Worm (Caenorhabditis elegans): ENCODE results near the gene F38A5.22.
A peak's percentile ranks its signal among the peaks of the same experiment; 100 is the strongest.

F38A5.22 gene

DNA sequence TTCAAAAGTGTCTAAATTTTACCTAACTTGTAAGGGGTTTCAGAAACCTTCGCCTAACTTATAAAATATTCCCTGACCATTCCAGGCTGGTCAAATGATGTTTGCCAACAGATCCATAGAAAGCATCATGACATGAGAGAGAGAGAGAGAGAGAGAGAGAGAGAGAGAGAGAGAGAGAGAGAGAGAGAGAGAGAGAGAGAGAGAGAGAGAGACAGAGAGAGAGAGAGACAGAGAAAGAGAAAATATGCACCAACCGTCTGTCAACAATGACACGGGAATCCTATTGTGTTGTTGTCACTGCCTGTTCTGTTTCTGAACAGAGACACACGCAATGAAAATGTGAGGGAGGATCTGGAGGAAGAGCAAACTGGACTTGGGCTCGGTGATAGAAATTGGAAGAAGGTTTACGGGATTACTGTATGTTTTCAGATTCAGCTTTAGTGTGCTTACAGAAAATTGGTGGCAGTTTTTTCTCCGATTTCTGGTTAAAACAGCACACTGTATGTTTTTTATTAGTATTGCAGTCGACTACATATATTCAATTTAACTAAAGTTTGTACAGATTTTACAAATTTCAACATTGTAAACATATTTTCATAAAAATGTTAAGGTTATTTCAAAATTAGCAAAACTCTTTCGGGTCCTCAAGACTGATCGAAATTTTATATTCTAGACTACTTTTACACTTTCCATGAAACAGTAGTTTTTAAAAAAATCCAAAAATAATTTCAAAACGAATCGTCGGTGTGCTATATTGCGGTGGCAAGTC, 19.6 kb downstream of the F38A5.22 start:
- no peak for TF ChIP-seq unc-62 (GFP tag; optimal IDR thresholded peaks at IDR 0.05)
- peak; percentile 9 for TF ChIP-seq M03D4.4 (tag; optimal IDR thresholded peaks at IDR 0.05)
- peak; percentile 87 for TF ChIP-seq pha-4 (tag; optimal IDR thresholded peaks at IDR 0.05)
- TF ChIP-seq cnd-1 (tag; optimal IDR thresholded peaks at IDR 0.05): peak; percentile 3

DNA sequence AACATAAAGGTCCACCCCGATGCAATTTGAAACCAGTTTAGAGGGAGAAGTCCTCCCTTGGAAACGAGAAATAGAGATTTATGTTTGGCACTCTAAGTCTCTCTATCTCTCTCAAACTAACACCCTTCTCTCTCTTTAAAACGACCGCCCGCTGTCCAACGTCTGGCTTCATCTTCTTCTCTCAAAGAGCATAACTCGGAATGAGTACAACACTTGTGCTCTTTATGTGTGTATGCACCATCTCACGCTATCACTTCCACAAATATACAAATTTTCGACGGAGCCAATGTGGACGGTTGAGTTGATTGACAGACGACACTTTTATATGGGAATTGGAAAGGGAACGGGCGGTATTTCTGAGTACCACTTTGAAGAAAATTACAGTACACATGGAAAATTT, 21.4 kb downstream of the F38A5.22 start:
- no peak for TF ChIP-seq mep-1 (tag; optimal IDR thresholded peaks at IDR 0.05)
- TF ChIP-seq ces-1 (GFP tag; optimal IDR thresholded peaks at IDR 0.05): peak; percentile 2
- no peak for TF ChIP-seq flh-1 (GFP tag; optimal IDR thresholded peaks at IDR 0.05)
- peak; percentile 25 for TF ChIP-seq sptf-1 (tag; optimal IDR thresholded peaks at IDR 0.05)
- peak; percentile 35 for TF ChIP-seq unc-120 (tag; optimal IDR thresholded peaks at IDR 0.05; ENCODE audit: poor library complexity, severe bottlenecking)

DNA sequence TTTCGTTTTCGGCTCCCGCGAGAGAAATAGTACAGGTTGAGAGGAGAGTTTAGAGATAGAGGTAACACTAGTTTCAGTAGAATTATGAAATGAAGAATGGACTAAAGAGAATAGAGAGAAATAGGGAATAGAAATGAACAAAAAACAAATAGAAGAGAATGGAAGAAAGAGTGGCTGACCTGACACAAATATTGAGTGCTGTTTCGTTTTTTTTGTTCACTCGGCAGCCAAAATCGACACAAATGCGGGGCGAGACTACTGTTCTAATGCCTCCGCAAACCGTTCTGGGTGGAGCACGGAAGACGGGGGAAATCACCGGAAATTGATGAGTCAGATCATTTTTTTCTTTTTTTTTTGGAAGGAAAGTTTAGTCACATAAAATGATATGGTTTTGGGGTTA, 23.1 kb downstream of the F38A5.22 start:
- TF ChIP-seq snpc-4 (tag; optimal IDR thresholded peaks at IDR 0.05) (no peak), unc-39 (tag; optimal IDR thresholded peaks at IDR 0.05) (no peak), drap-1 (GFP tag; optimal IDR thresholded peaks at IDR 0.05) (no peak), elt-1 (tag; optimal IDR thresholded peaks at IDR 0.05; ENCODE audit: borderline replicate concordance, insufficient read depth) (no peak), unc-62 (GFP tag; optimal IDR thresholded peaks at IDR 0.05) (no peak), ham-2 (GFP tag; optimal IDR thresholded peaks at IDR 0.05) (no peak), cnd-1 (tag; optimal IDR thresholded peaks at IDR 0.05) (no peak), unc-120 (tag; optimal IDR thresholded peaks at IDR 0.05; ENCODE audit: poor library complexity, severe bottlenecking) (no peak), pha-4 (tag; optimal IDR thresholded peaks at IDR 0.05) (no peak), ces-1 (GFP tag; optimal IDR thresholded peaks at IDR 0.05) (no peak), sptf-1 (tag; optimal IDR thresholded peaks at IDR 0.05) (no peak), lin-13 (tag; optimal IDR thresholded peaks at IDR 0.05) (no peak), tbx-8 (GFP tag; optimal IDR thresholded peaks at IDR 0.05) (no peak)

DNA sequence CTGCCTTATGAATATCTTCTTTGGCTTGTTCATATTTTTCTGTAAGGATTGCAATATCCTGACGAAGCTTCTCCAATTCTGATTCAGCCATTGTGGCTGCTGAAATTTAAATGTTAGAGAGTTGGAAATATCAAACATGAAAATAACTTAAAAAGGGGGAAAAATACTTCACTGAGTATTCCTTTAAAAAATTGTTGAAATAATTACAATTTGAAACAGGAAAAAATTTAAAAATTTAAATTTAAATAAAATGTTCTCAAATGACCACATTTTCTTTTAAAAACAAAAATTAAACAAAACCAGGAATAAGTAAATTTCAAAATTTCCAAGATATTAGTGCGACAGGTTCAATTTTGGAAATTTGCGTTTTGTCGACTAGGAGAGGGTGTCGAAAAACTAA, 23.5 kb downstream of the F38A5.22 start, which contains the start of gene bicd-1:
bicd-1 (minus strand) TSS at position 101 of the 400 bp plus-strand sequence.
- TF ChIP-seq ceh-43 (GFP tag; optimal IDR thresholded peaks at IDR 0.05): no peak
- no peak for TF ChIP-seq lin-13 (tag; optimal IDR thresholded peaks at IDR 0.05)
- TF ChIP-seq snpc-4 (tag; optimal IDR thresholded peaks at IDR 0.05): no peak
- no peak for TF ChIP-seq elt-1 (tag; optimal IDR thresholded peaks at IDR 0.05; ENCODE audit: borderline replicate concordance, insufficient read depth)
- no peak for TF ChIP-seq unc-120 (tag; optimal IDR thresholded peaks at IDR 0.05; ENCODE audit: poor library complexity, severe bottlenecking)
- TF ChIP-seq pha-4 (tag; optimal IDR thresholded peaks at IDR 0.05): no peak
- TF ChIP-seq M03D4.4 (tag; optimal IDR thresholded peaks at IDR 0.05): no peak
- TF ChIP-seq nhr-28 (tag; optimal IDR thresholded peaks at IDR 0.05): no peak

DNA sequence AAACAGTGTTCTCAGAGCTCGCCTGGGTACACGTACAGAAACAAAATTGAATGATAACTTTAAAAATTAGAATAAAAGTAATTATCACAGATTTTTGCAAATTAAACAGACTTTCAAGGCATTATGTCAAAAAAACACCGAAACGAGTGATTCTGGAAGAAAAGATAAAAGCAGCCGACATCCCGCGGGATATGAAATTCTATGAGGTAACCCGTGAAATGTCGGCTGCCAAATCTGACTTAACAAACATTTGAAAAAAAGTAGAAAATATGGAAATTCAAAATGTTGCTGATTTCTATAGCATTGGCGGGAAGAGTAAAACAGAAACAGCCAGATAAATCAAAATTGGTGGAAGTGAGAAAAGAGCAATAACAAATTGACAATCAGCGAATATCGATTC, 30.1 kb downstream of the F38A5.22 start:
- TF ChIP-seq hlh-1 (tag; optimal IDR thresholded peaks at IDR 0.05) (no peak), mep-1 (tag; optimal IDR thresholded peaks at IDR 0.05) (no peak), zip-8 (tag; optimal IDR thresholded peaks at IDR 0.05) (no peak), sem-2 (GFP tag; optimal IDR thresholded peaks at IDR 0.05) (no peak), ceh-43 (GFP tag; optimal IDR thresholded peaks at IDR 0.05) (no peak), lsy-2 (tag; optimal IDR thresholded peaks at IDR 0.05) (no peak), cnd-1 (tag; optimal IDR thresholded peaks at IDR 0.05) (no peak), pha-4 (tag; optimal IDR thresholded peaks at IDR 0.05) (no peak), elt-1 (tag; optimal IDR thresholded peaks at IDR 0.05; ENCODE audit: borderline replicate concordance, insufficient read depth) (no peak), ztf-11 (tag; optimal IDR thresholded peaks at IDR 0.05) (no peak), tbx-8 (GFP tag; optimal IDR thresholded peaks at IDR 0.05) (no peak), nhr-76 (tag; optimal IDR thresholded peaks at IDR 0.05) (no peak), nhr-237 (tag; optimal IDR thresholded peaks at IDR 0.05) (no peak), M03D4.4 (tag; optimal IDR thresholded peaks at IDR 0.05) (no peak)

DNA sequence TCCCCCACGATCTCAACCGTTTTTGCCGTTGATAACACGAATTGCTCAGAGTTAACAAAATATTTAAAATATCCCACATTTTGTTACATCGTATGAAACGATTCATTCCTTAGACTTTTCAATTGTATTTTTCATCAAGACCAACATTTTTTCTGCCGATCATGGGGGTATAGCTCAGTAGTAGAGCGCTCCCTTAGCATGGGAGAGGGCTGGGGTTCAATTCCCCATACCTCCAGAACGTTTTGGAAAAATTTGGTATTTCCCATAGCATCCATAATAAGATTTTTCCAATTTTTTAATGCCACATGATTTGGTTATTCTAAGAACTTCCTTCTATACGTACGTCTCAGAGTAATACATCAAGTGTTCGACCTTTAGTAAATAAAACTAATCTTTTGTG, 33.7 kb downstream of the F38A5.22 start:
- no peak for TF ChIP-seq mls-2 (tag; optimal IDR thresholded peaks at IDR 0.05)
- TF ChIP-seq unc-120 (tag; optimal IDR thresholded peaks at IDR 0.05; ENCODE audit: poor library complexity, severe bottlenecking): no peak
- TF ChIP-seq ceh-43 (GFP tag; optimal IDR thresholded peaks at IDR 0.05): no peak
- TF ChIP-seq snpc-4 (tag; optimal IDR thresholded peaks at IDR 0.05): no peak
- no peak for TF ChIP-seq bed-3 (GFP tag; optimal IDR thresholded peaks at IDR 0.05)
- no peak for TF ChIP-seq nhr-237 (tag; optimal IDR thresholded peaks at IDR 0.05)
- no peak for TF ChIP-seq zip-8 (tag; optimal IDR thresholded peaks at IDR 0.05)
- no peak for TF ChIP-seq tbx-8 (GFP tag; optimal IDR thresholded peaks at IDR 0.05)
- no peak for TF ChIP-seq lsy-2 (tag; optimal IDR thresholded peaks at IDR 0.05)
- TF ChIP-seq unc-39 (tag; optimal IDR thresholded peaks at IDR 0.05): no peak
- no peak for TF ChIP-seq elt-3 (tag; optimal IDR thresholded peaks at IDR 0.05)
- no peak for TF ChIP-seq sptf-1 (tag; optimal IDR thresholded peaks at IDR 0.05)
- no peak for TF ChIP-seq pha-4 (tag; optimal IDR thresholded peaks at IDR 0.05)
- no peak for TF ChIP-seq nhr-2 (tag; optimal IDR thresholded peaks at IDR 0.05)
